Worm (Caenorhabditis elegans): Measurements from ENCODE around the gene swp-1.

ce11 chrIII:5688246-5688645, 17.1 kb downstream of the swp-1 start:
- TF ChIP-seq aly-2 (tag; optimal IDR thresholded peaks at IDR 0.05) = no peak
- TF ChIP-seq ama-1 (optimal IDR thresholded peaks at IDR 0.05) = peak; percentile 48
- TF ChIP-seq sma-3 (GFP tag; optimal IDR thresholded peaks at IDR 0.05) = no peak
- no peak for TF ChIP-seq unc-39 (tag; optimal IDR thresholded peaks at IDR 0.05)
- peak; percentile 69 for TF ChIP-seq C34F6.9 (tag; optimal IDR thresholded peaks at IDR 0.05)
- no peak for TF ChIP-seq unc-62 (GFP tag; optimal IDR thresholded peaks at IDR 0.05)
- no peak for TF ChIP-seq gmeb-1 (tag; optimal IDR thresholded peaks at IDR 0.05)
- TF ChIP-seq ZK546.5 (tag; optimal IDR thresholded peaks at IDR 0.05) = no peak
- no peak for TF ChIP-seq blmp-1 (tag; optimal IDR thresholded peaks at IDR 0.05; ENCODE audit: insufficient read depth)
- no peak for TF ChIP-seq nhr-10 (tag; optimal IDR thresholded peaks at IDR 0.05)
- TF ChIP-seq F13H6.1 (tag; optimal IDR thresholded peaks at IDR 0.05) = peak; percentile 78
- no peak for TF ChIP-seq nhr-237 (tag; optimal IDR thresholded peaks at IDR 0.05)
- no peak for TF ChIP-seq mab-5 (tag; optimal IDR thresholded peaks at IDR 0.05)
- TF ChIP-seq nhr-11 (tag; optimal IDR thresholded peaks at IDR 0.05) = no peak
